Fruit fly (Drosophila melanogaster) whole organism, embryonic: Measurements from ENCODE around the gene ENGase.

ENCODE experiments used
- Atf3 ChIP-seq: fragments of 200-800 bp; sonication (Bioruptor generic); optimal IDR thresholded peaks from 3 replicates; lab custom pipeline; 2016; ENCODE audit warnings: missing biosample characterization, missing genetic modification characterization
- CG10267 ChIP-seq: fragments of 200-800 bp; sonication (Bioruptor generic); optimal IDR thresholded peaks from 2 replicates; lab custom pipeline; 2018; ENCODE audit warnings: missing biosample characterization, mild to moderate bottlenecking, missing genetic modification characterization, moderate library complexity
- CG11247 ChIP-seq: fragments of 200-800 bp; sonication (Bioruptor generic); IDR thresholded peaks from 2 replicates; pipeline ENCODE4 v1.3.6; 2022; ENCODE audit warnings: missing biosample characterization, missing genetic modification characterization
- CG12236 ChIP-seq: fragments of 200-800 bp; sonication (Bioruptor generic); optimal IDR thresholded peaks from 2 replicates; lab custom pipeline; 2016; ENCODE audit warnings: missing biosample characterization, missing genetic modification characterization
- CG13287 ChIP-seq: fragments of 200-800 bp; sonication (Bioruptor generic); IDR thresholded peaks from 2 replicates; pipeline ENCODE4 v1.3.6; 2022; ENCODE audit warnings: missing biosample characterization, missing genetic modification characterization; ENCODE audit not compliant: partially characterized antibody
- CG1603 ChIP-seq: fragments of 200-800 bp; sonication (Bioruptor generic); optimal IDR thresholded peaks from 2 replicates; lab custom pipeline; 2019; ENCODE audit warnings: missing biosample characterization, mild to moderate bottlenecking, missing genetic modification characterization, moderate library complexity
- CG16815 ChIP-seq: fragments of 200-800 bp; sonication (Bioruptor generic); optimal IDR thresholded peaks from 3 replicates; lab custom pipeline; 2017; ENCODE audit warnings: missing biosample characterization, mild to moderate bottlenecking, missing genetic modification characterization
- CG17829 ChIP-seq: fragments of 200-800 bp; optimal IDR thresholded peaks from 2 replicates; lab custom pipeline; 2019; ENCODE audit warnings: missing biosample characterization, mild to moderate bottlenecking, missing genetic modification characterization, moderate library complexity
- CG2712 ChIP-seq: fragments of 200-800 bp; optimal IDR thresholded peaks from 3 replicates; lab custom pipeline; 2019; ENCODE audit warnings: missing biosample characterization, mild to moderate bottlenecking, missing genetic modification characterization, moderate library complexity
- CG30020 ChIP-seq: fragments of 200-800 bp; optimal IDR thresholded peaks from 2 replicates; lab custom pipeline; 2019; ENCODE audit warnings: missing biosample characterization, mild to moderate bottlenecking, missing genetic modification characterization, moderate library complexity
- CG32532 ChIP-seq: fragments of 200-800 bp; sonication (Bioruptor generic); IDR thresholded peaks from 2 replicates; pipeline ENCODE4 v1.3.6; 2022; ENCODE audit warnings: missing biosample characterization, missing genetic modification characterization
- CG3407 ChIP-seq: fragments of 200-800 bp; sonication (Bioruptor generic); optimal IDR thresholded peaks from 2 replicates; lab custom pipeline; 2018; ENCODE audit warnings: missing biosample characterization, mild to moderate bottlenecking, missing genetic modification characterization
- CG34422 ChIP-seq: fragments of 200-800 bp; sonication (Bioruptor generic); IDR thresholded peaks from 3 replicates; pipeline ENCODE4 v1.3.6; 2022; ENCODE audit warnings: missing biosample characterization, missing genetic modification characterization
- CG4360 ChIP-seq: fragments of 200-800 bp; sonication (Bioruptor generic); IDR thresholded peaks from 2 replicates; pipeline ENCODE4 v1.3.6; 2022; ENCODE audit warnings: missing biosample characterization, missing genetic modification characterization
- CG6654 ChIP-seq: fragments of 200-800 bp; sonication (Bioruptor generic); optimal IDR thresholded peaks from 2 replicates; lab custom pipeline; 2017; ENCODE audit warnings: missing biosample characterization, mild to moderate bottlenecking, missing genetic modification characterization
- CG9437 ChIP-seq: fragments of 200-800 bp; sonication (Bioruptor generic); optimal IDR thresholded peaks from 2 replicates; lab custom pipeline; 2018; ENCODE audit warnings: missing biosample characterization, mild to moderate bottlenecking, missing genetic modification characterization
- Dfd ChIP-seq, 2 experiments: fragments of >200 bp; optimal IDR thresholded peaks; 2 replicates each; lab custom pipeline; 2017; ENCODE audit warnings: missing biosample characterization in 2 of 2, missing genetic modification characterization in 2 of 2
- Fer2 ChIP-seq: fragments of 200-800 bp; sonication (Bioruptor generic); optimal IDR thresholded peaks from 2 replicates; lab custom pipeline; 2018; ENCODE audit warnings: missing biosample characterization, mild to moderate bottlenecking, missing genetic modification characterization, moderate library complexity
- Hr3 ChIP-seq: fragments of 200-800 bp; sonication (Bioruptor generic); optimal IDR thresholded peaks from 3 replicates; lab custom pipeline; 2016; ENCODE audit warnings: missing biosample characterization, missing genetic modification characterization
- Nf-YA ChIP-seq: fragments of 200-800 bp; sonication (Bioruptor generic); IDR thresholded peaks from 2 replicates; pipeline ENCODE4 v1.3.6; 2022; ENCODE audit warnings: missing biosample characterization, missing genetic modification characterization
- Nf-YC ChIP-seq: fragments of 200-800 bp; optimal IDR thresholded peaks from 3 replicates; lab custom pipeline; 2019; ENCODE audit warnings: missing biosample characterization, mild to moderate bottlenecking, missing genetic modification characterization, moderate library complexity
- Usf ChIP-seq: fragments of 200-800 bp; sonication (Bioruptor generic); optimal IDR thresholded peaks from 2 replicates; lab custom pipeline; 2017; ENCODE audit warnings: missing genotype, missing biosample characterization, missing genetic modification characterization
- Xbp1 ChIP-seq: fragments of 200-800 bp; sonication (Bioruptor generic); optimal IDR thresholded peaks from 3 replicates; lab custom pipeline; 2016; ENCODE audit warnings: missing biosample characterization, mild to moderate bottlenecking, missing genetic modification characterization
- ab ChIP-seq: fragments of 200-800 bp; sonication (Bioruptor generic); optimal IDR thresholded peaks from 2 replicates; lab custom pipeline; 2016; ENCODE audit warnings: missing biosample characterization, missing genetic modification characterization
- ac ChIP-seq: fragments of 200-800 bp; sonication (Bioruptor generic); optimal IDR thresholded peaks from 3 replicates; lab custom pipeline; 2017; ENCODE audit warnings: missing biosample characterization, mild to moderate bottlenecking, missing genetic modification characterization
- amos ChIP-seq: fragments of 200-800 bp; sonication (Bioruptor generic); IDR thresholded peaks from 2 replicates; pipeline ENCODE4 v1.3.6; 2022; ENCODE audit warnings: missing biosample characterization, missing genetic modification characterization; ENCODE audit not compliant: partially characterized antibody
- ash1 ChIP-seq: fragments of 200-800 bp; sonication (Bioruptor generic); optimal IDR thresholded peaks from 2 replicates; lab custom pipeline; 2018; ENCODE audit warnings: missing biosample characterization, mild to moderate bottlenecking, missing genetic modification characterization
- az2 ChIP-seq: fragments of 200-800 bp; sonication (Bioruptor generic); optimal IDR thresholded peaks from 3 replicates; lab custom pipeline; 2016; ENCODE audit warnings: missing biosample characterization, missing genetic modification characterization
- cas ChIP-seq: fragments of 200-800 bp; sonication (Bioruptor generic); IDR thresholded peaks from 2 replicates; pipeline ENCODE4 v1.3.6; 2022; ENCODE audit warnings: missing biosample characterization, missing genetic modification characterization
- corto ChIP-seq: fragments of 200-800 bp; sonication (Bioruptor generic); optimal IDR thresholded peaks from 2 replicates; lab custom pipeline; 2016; ENCODE audit warnings: missing biosample characterization, mild to moderate bottlenecking, missing genetic modification characterization, moderate library complexity
- crol ChIP-seq: fragments of 200-800 bp; sonication (Bioruptor generic); IDR thresholded peaks from 2 replicates; pipeline ENCODE4 v1.3.6; 2022; ENCODE audit warnings: missing biosample characterization, missing genetic modification characterization
- da ChIP-seq: fragments of 200-800 bp; sonication (Bioruptor generic); optimal IDR thresholded peaks from 2 replicates; lab custom pipeline; 2016; ENCODE audit warnings: missing biosample characterization, missing genetic modification characterization
- dati ChIP-seq: fragments of 200-800 bp; sonication (Bioruptor generic); IDR thresholded peaks from 2 replicates; pipeline ENCODE4 v1.3.6; 2022; ENCODE audit warnings: missing biosample characterization, missing genetic modification characterization
- fd102C ChIP-seq: fragments of 200-800 bp; sonication (Bioruptor generic); optimal IDR thresholded peaks from 2 replicates; lab custom pipeline; 2018; ENCODE audit warnings: missing biosample characterization, mild to moderate bottlenecking, missing genetic modification characterization, moderate library complexity
- gem ChIP-seq: fragments of 200-800 bp; sonication (Bioruptor generic); optimal IDR thresholded peaks from 2 replicates; lab custom pipeline; 2019; ENCODE audit warnings: missing biosample characterization, mild to moderate bottlenecking, missing genetic modification characterization, moderate library complexity
- gro ChIP-seq: fragments of 200-800 bp; sonication (Bioruptor generic); optimal IDR thresholded peaks from 2 replicates; lab custom pipeline; 2016; ENCODE audit warnings: missing biosample characterization, missing genetic modification characterization
- gsb-n ChIP-seq: fragments of 200-800 bp; sonication (Bioruptor generic); optimal IDR thresholded peaks from 3 replicates; lab custom pipeline; 2018; ENCODE audit warnings: missing biosample characterization, mild to moderate bottlenecking, missing genetic modification characterization
- jing ChIP-seq: fragments of 200-800 bp; sonication (Bioruptor generic); optimal IDR thresholded peaks from 2 replicates; lab custom pipeline; 2018; ENCODE audit warnings: missing biosample characterization, mild to moderate bottlenecking, missing genetic modification characterization
- klu ChIP-seq: fragments of 200-800 bp; sonication (Bioruptor generic); IDR thresholded peaks from 2 replicates; pipeline ENCODE4 v1.3.6; 2022; ENCODE audit warnings: missing biosample characterization, missing genetic modification characterization
- lmd ChIP-seq: fragments of 200-800 bp; sonication (Bioruptor generic); IDR thresholded peaks from 2 replicates; pipeline ENCODE4 v1.3.6; 2022; ENCODE audit warnings: missing biosample characterization, missing genetic modification characterization
- mld ChIP-seq: fragments of 200-800 bp; sonication (Bioruptor generic); IDR thresholded peaks from 3 replicates; pipeline ENCODE4 v1.3.6; 2022; ENCODE audit warnings: missing biosample characterization, missing genetic modification characterization; ENCODE audit not compliant: partially characterized antibody
- prd ChIP-seq, 3 experiments: fragments of >200 bp in 2 of 3; fragments of 200-800 bp in 1 of 3; sonication (Bioruptor generic) in 1 of 3; optimal IDR thresholded peaks in 2 of 3; IDR thresholded peaks in 1 of 3; 2 replicates in 2 of 3; 3 replicates in 1 of 3; pipeline versions ENCODE4 v1.3.6 to Lab custom; 2017 to 2022; ENCODE audit warnings: missing biosample characterization in 1 of 3, missing genetic modification characterization in 1 of 3
- run ChIP-seq: fragments of 200-800 bp; sonication (Bioruptor generic); optimal IDR thresholded peaks from 3 replicates; lab custom pipeline; 2018; ENCODE audit warnings: missing biosample characterization, mild to moderate bottlenecking, missing genetic modification characterization
- slp2 ChIP-seq: fragments of 200-800 bp; sonication (Bioruptor generic); optimal IDR thresholded peaks from 2 replicates; lab custom pipeline; 2016; ENCODE audit warnings: missing biosample characterization, missing genetic modification characterization
- so ChIP-seq: fragments of 200-800 bp; sonication (Bioruptor generic); IDR thresholded peaks from 3 replicates; pipeline ENCODE4 v1.3.6; 2022; ENCODE audit warnings: missing biosample characterization, missing genetic modification characterization
- sqz ChIP-seq: fragments of 200-800 bp; sonication (Bioruptor generic); optimal IDR thresholded peaks from 3 replicates; lab custom pipeline; 2018; ENCODE audit warnings: missing biosample characterization, mild to moderate bottlenecking, missing genetic modification characterization
- tll ChIP-seq, 2 experiments: fragments of 200-800 bp in 1 of 2; fragments of >200 bp in 1 of 2; sonication (Bioruptor generic) in 1 of 2; optimal IDR thresholded peaks; 2 replicates each; lab custom pipeline; 2017 to 2019; ENCODE audit warnings: missing biosample characterization in 2 of 2, missing genetic modification characterization in 2 of 2, mild to moderate bottlenecking in 1 of 2, moderate library complexity in 1 of 2
- vvl ChIP-seq: fragments of 200-800 bp; sonication (Bioruptor generic); IDR thresholded peaks from 2 replicates; pipeline ENCODE4 v1.3.6; 2022; ENCODE audit warnings: missing biosample characterization, missing genetic modification characterization
- zen ChIP-seq: fragments of 200-800 bp; sonication (Bioruptor generic); optimal IDR thresholded peaks from 3 replicates; lab custom pipeline; 2018; ENCODE audit warnings: missing biosample characterization, mild to moderate bottlenecking, missing genetic modification characterization, moderate library complexity

The ENGase gene

dm6 chrX:17397103-17397711 is 26.2 kb upstream of the ENGase start, which contains the start of gene B-H1 (continued):
- TF ChIP-seq run (tag; lab: Kevin White, UChicago) = no peak
- no peak for TF ChIP-seq CG3407
- no peak for TF ChIP-seq CG30020
- TF ChIP-seq CG34422 (GFP tag; lab: Robert Waterston, UW) = no peak
- TF ChIP-seq CG1603 (tag; lab: Kevin White, UChicago) = peak; percentile 3
- no peak for TF ChIP-seq Xbp1 (GFP tag; lab: Kevin White, UChicago)
- no peak for TF ChIP-seq dati (GFP tag; lab: Robert Waterston, UW)
- TF ChIP-seq CG12236 = no peak
- no peak for TF ChIP-seq gro (GFP tag; lab: Kevin White, UChicago)
- peak; percentile 70 for TF ChIP-seq gsb-n (tag; lab: Kevin White, UChicago)
- TF ChIP-seq sqz (GFP tag; lab: Kevin White, UChicago) = peak; percentile 8
- 0 out of 2 replicates have a peak, but pooled peaks have one; percentile 10 for TF ChIP-seq amos (GFP tag; lab: Robert Waterston, UW)
- peak; percentile 66; the same call in 1 of the 2 replicates for TF ChIP-seq CG4360 (GFP tag; lab: Robert Waterston, UW)
- no peak for TF ChIP-seq Fer2 (tag; lab: Kevin White, UChicago)
- no peak for TF ChIP-seq slp2 (GFP tag; lab: Kevin White, UChicago)
- peak; percentile 69 for TF ChIP-seq ac (GFP tag; lab: Kevin White, UChicago)
- TF ChIP-seq lmd (GFP tag; lab: Robert Waterston, UW) = no peak
- peak; percentile 97 for TF ChIP-seq Nf-YC (tag; lab: Kevin White, UChicago)
- TF ChIP-seq Atf3 (GFP tag; lab: Kevin White, UChicago) = no peak
- TF ChIP-seq fd102C (GFP tag; lab: Kevin White, UChicago) = no peak
- peak; percentile 92 for TF ChIP-seq Nf-YA (GFP tag; lab: Robert Waterston, UW)
- no peak for TF ChIP-seq cas
- no peak for TF ChIP-seq Dfd (GFP tag; optimal IDR thresholded peaks at IDR 0.05; lab: Kevin White, UChicago)
- TF ChIP-seq crol (GFP tag; lab: Robert Waterston, UW) = peak; percentile 78
- no peak for TF ChIP-seq corto
- no peak for TF ChIP-seq ash1
- TF ChIP-seq jing (GFP tag; lab: Kevin White, UChicago) = peak; percentile 49
- TF ChIP-seq gem (tag; lab: Kevin White, UChicago) = no peak
- no peak for TF ChIP-seq CG10267
- peak; percentile 27 for TF ChIP-seq zen (tag; lab: Kevin White, UChicago)
- TF ChIP-seq CG32532 (GFP tag; lab: Robert Waterston, UW) = 0 out of 2 replicates have a peak, but pooled peaks have one; percentile 34
- TF ChIP-seq CG11247 (GFP tag; lab: Robert Waterston, UW) = no peak
- TF ChIP-seq CG9437 = no peak
- no peak for TF ChIP-seq klu (GFP tag; lab: Robert Waterston, UW)
- TF ChIP-seq CG6654 (GFP tag; lab: Kevin White, UChicago) = no peak
- no peak for TF ChIP-seq ab
- TF ChIP-seq so (GFP tag; lab: Robert Waterston, UW) = peak; percentile 38; the same call in 1 of the 3 replicates
- peak in 1 of 2 experiments; percentile 19 for TF ChIP-seq tll (GFP tag; optimal IDR thresholded peaks at IDR 0.05; lab: Kevin White, UChicago)
- no peak for TF ChIP-seq az2 (GFP tag; lab: Kevin White, UChicago)
- TF ChIP-seq mld (GFP tag; lab: Robert Waterston, UW) = no peak
- 0 out of 2 replicates have a peak, but pooled peaks have one; percentile 22 for TF ChIP-seq CG13287 (GFP tag; lab: Robert Waterston, UW)
- peak; percentile 69 for TF ChIP-seq vvl (GFP tag; lab: Robert Waterston, UW)
- TF ChIP-seq prd (optimal IDR thresholded peaks at IDR 0.05; lab: Kevin White, UChicago) = no peak
- TF ChIP-seq prd (GFP tag; IDR thresholded peaks at IDR 0.05; lab: Robert Waterston, UW) = peak; percentile 38; the same call in 2 of the 3 replicates
- no peak for TF ChIP-seq CG2712 (tag; lab: Kevin White, UChicago)
- TF ChIP-seq Usf = no peak
- TF ChIP-seq CG17829 (tag; lab: Kevin White, UChicago) = peak; percentile 14
- TF ChIP-seq da (GFP tag; lab: Kevin White, UChicago) = no peak
- no peak for TF ChIP-seq CG16815 (GFP tag; lab: Kevin White, UChicago)
- TF ChIP-seq Hr3 (GFP tag; lab: Kevin White, UChicago) = no peak
